Worm (Caenorhabditis elegans) whole organism, late embryonic: ENCODE results near the gene F26D10.13.

Experiments used
- C08G9.2 ChIP-seq: sonication (generic microtip); optimal IDR thresholded peaks from 2 replicates; lab custom pipeline; 2016; ENCODE audit warnings: mild to moderate bottlenecking, missing genetic modification characterization, moderate library complexity, missing compliant biosample characterization
- C38D4.7 ChIP-seq: fragments of 200-800 bp; sonication (Bioruptor generic); optimal IDR thresholded peaks from 2 replicates; lab custom pipeline; 2018; ENCODE audit warnings: mild to moderate bottlenecking, missing genetic modification characterization, moderate library complexity, missing compliant biosample characterization
- F13H6.1 ChIP-seq: sonication (generic microtip); optimal IDR thresholded peaks from 2 replicates; lab custom pipeline; 2016; ENCODE audit warnings: missing genetic modification characterization, missing compliant biosample characterization
- K02D7.2 ChIP-seq: sonication (generic microtip); optimal IDR thresholded peaks from 2 replicates; lab custom pipeline; 2017; ENCODE audit warnings: mild to moderate bottlenecking, missing genetic modification characterization, missing compliant biosample characterization
- Y22D7AL.16 ChIP-seq: sonication (generic microtip); optimal IDR thresholded peaks from 2 replicates; lab custom pipeline; 2016; ENCODE audit warnings: missing genetic modification characterization, missing compliant biosample characterization
- ama-1 ChIP-seq: fragments of 150-350 bp; optimal IDR thresholded peaks from 2 replicates; lab custom pipeline; 2014
- ceh-18 ChIP-seq: sonication (generic microtip); optimal IDR thresholded peaks from 2 replicates; lab custom pipeline; 2016; ENCODE audit warnings: missing genetic modification characterization, missing compliant biosample characterization
- ceh-2 ChIP-seq: sonication (generic microtip); optimal IDR thresholded peaks from 2 replicates; lab custom pipeline; 2016; ENCODE audit warnings: missing genotype, missing genetic modification characterization, missing compliant biosample characterization
- ceh-6 ChIP-seq: fragments of 200-800 bp; sonication (Bioruptor generic); optimal IDR thresholded peaks from 2 replicates; lab custom pipeline; 2018; ENCODE audit warnings: mild to moderate bottlenecking, missing genetic modification characterization, missing compliant biosample characterization
- dve-1 ChIP-seq: sonication (generic microtip); optimal IDR thresholded peaks from 2 replicates; lab custom pipeline; 2017; ENCODE audit warnings: antibody characterized with exemption, mild to moderate bottlenecking, missing genetic modification characterization, missing compliant biosample characterization
- fkh-10 ChIP-seq: fragments of 150-350 bp; optimal IDR thresholded peaks from 2 replicates; lab custom pipeline; 2014; ENCODE audit warnings: missing biosample characterization, missing genetic modification reagents, missing genetic modification characterization
- fkh-6 ChIP-seq: sonication (generic microtip); optimal IDR thresholded peaks from 2 replicates; lab custom pipeline; 2016; ENCODE audit warnings: missing genetic modification characterization, missing compliant biosample characterization
- hlh-13 ChIP-seq: fragments of 200-800 bp; sonication (Bioruptor generic); optimal IDR thresholded peaks from 2 replicates; lab custom pipeline; 2018; ENCODE audit warnings: mild to moderate bottlenecking, missing genetic modification characterization, missing compliant biosample characterization
- hlh-30 ChIP-seq: sonication (generic microtip); optimal IDR thresholded peaks from 2 replicates; lab custom pipeline; 2017; ENCODE audit warnings: antibody characterized with exemption, missing genetic modification characterization, missing compliant biosample characterization; ENCODE audit not compliant: insufficient read depth
- lim-6 ChIP-seq: sonication (generic microtip); optimal IDR thresholded peaks from 2 replicates; lab custom pipeline; 2016; ENCODE audit warnings: missing genetic modification characterization, missing compliant biosample characterization
- lin-11 ChIP-seq: fragments of 200-800 bp; sonication (Bioruptor generic); optimal IDR thresholded peaks from 2 replicates; lab custom pipeline; 2018; ENCODE audit warnings: mild to moderate bottlenecking, missing genetic modification characterization, missing compliant biosample characterization
- nfya-1 ChIP-seq: sonication (generic microtip); optimal IDR thresholded peaks from 2 replicates; lab custom pipeline; 2017; ENCODE audit warnings: missing genetic modification characterization, mild to moderate bottlenecking, missing compliant biosample characterization, antibody characterized with exemption, moderate library complexity
- nhr-232 ChIP-seq: sonication (generic microtip); optimal IDR thresholded peaks from 2 replicates; lab custom pipeline; 2016; ENCODE audit warnings: missing genetic modification characterization, missing compliant biosample characterization
- odd-2 ChIP-seq: sonication (generic microtip); optimal IDR thresholded peaks from 2 replicates; lab custom pipeline; 2017; ENCODE audit warnings: antibody characterized with exemption, mild to moderate bottlenecking, missing genetic modification characterization, missing compliant biosample characterization
- pat-9 ChIP-seq: fragments of 200-800 bp; sonication (Bioruptor generic); optimal IDR thresholded peaks from 2 replicates; lab custom pipeline; 2018; ENCODE audit warnings: mild to moderate bottlenecking, missing genetic modification characterization, moderate library complexity, missing compliant biosample characterization
- pax-1 ChIP-seq: fragments of 150-350 bp; optimal IDR thresholded peaks from 2 replicates; lab custom pipeline; 2014; ENCODE audit warnings: missing biosample characterization, missing genetic modification characterization
- pha-2 ChIP-seq: sonication (generic microtip); optimal IDR thresholded peaks from 2 replicates; lab custom pipeline; 2017; ENCODE audit warnings: mild to moderate bottlenecking, missing genetic modification characterization, missing compliant biosample characterization
- pqm-1 ChIP-seq: sonication (generic microtip); optimal IDR thresholded peaks from 2 replicates; lab custom pipeline; 2016; ENCODE audit warnings: missing genetic modification characterization, missing compliant biosample characterization
- rnt-1 ChIP-seq: sonication (generic microtip); optimal IDR thresholded peaks from 2 replicates; lab custom pipeline; 2016; ENCODE audit warnings: missing genetic modification characterization, missing compliant biosample characterization
- sox-2 ChIP-seq: fragments of 200-800 bp; sonication (Bioruptor generic); IDR thresholded peaks from 2 replicates; pipeline ENCODE4 v1.3.6; 2022; ENCODE audit warnings: missing genetic modification reagents, missing genetic modification characterization, missing compliant biosample characterization
- tbx-2 ChIP-seq: sonication (generic microtip); optimal IDR thresholded peaks from 2 replicates; lab custom pipeline; 2016; ENCODE audit warnings: missing genetic modification characterization, missing compliant biosample characterization
- ttx-3 ChIP-seq: sonication (generic microtip); optimal IDR thresholded peaks from 2 replicates; lab custom pipeline; 2016; ENCODE audit warnings: missing genetic modification reagents, missing genetic modification characterization, missing compliant biosample characterization
- unc-3 ChIP-seq, 2 experiments: fragments of 200-800 bp in 1 of 2; sonication (Bioruptor generic) in 1 of 2; sonication (generic microtip) in 1 of 2; conservative IDR thresholded peaks in 1 of 2; optimal IDR thresholded peaks in 1 of 2; 2 replicates each; pipeline versions ENCODE4 v1.3.6 to Lab custom; 2016 to 2022; ENCODE audit warnings: missing compliant biosample characterization in 2 of 2, missing genetic modification characterization in 2 of 2, missing genetic modification reagents in 1 of 2
- unc-86 ChIP-seq: sonication (generic microtip); optimal IDR thresholded peaks from 2 replicates; lab custom pipeline; 2016; ENCODE audit warnings: missing genetic modification characterization, missing compliant biosample characterization

F26D10.13 gene

ce11 chrIV:17223474-17223873 is 41.1 kb downstream of the F26D10.13 start, which contains the start of gene Y116A8B.4:
Gene Y116A8B.4 (plus strand): TSS chrIV:17223774.
- no peak for TF ChIP-seq dve-1 (tag; lab: Kevin White, UChicago)
- no peak for TF ChIP-seq ttx-3 (tag; lab: Kevin White, UChicago)
- no peak for TF ChIP-seq pat-9 (tag; lab: Kevin White, UChicago)
- no peak for TF ChIP-seq tbx-2 (tag; lab: Kevin White, UChicago)
- TF ChIP-seq hlh-30 (tag; lab: Kevin White, UChicago): no peak
- no peak for TF ChIP-seq Y22D7AL.16 (tag; lab: Kevin White, UChicago)
- no peak for TF ChIP-seq ceh-2 (tag; lab: Kevin White, UChicago)
- no peak for TF ChIP-seq fkh-10 (GFP tag; lab: Kevin White, UChicago)
- TF ChIP-seq nhr-232 (tag; lab: Kevin White, UChicago): no peak
- no peak for TF ChIP-seq hlh-13 (GFP tag; lab: Kevin White, UChicago)
- no peak for TF ChIP-seq lim-6 (tag; lab: Kevin White, UChicago)
- no peak for TF ChIP-seq C08G9.2 (tag; lab: Kevin White, UChicago)
- TF ChIP-seq F13H6.1 (tag; lab: Kevin White, UChicago): no peak
- TF ChIP-seq rnt-1 (tag; lab: Kevin White, UChicago): no peak
- no peak for TF ChIP-seq sox-2 (GFP tag; lab: Robert Waterston, UW)
- TF ChIP-seq K02D7.2: no peak
- no peak for TF ChIP-seq ceh-18 (tag; lab: Kevin White, UChicago)
- no peak for TF ChIP-seq nfya-1 (tag; lab: Kevin White, UChicago)
- no peak for TF ChIP-seq unc-3 (GFP tag; conservative IDR thresholded peaks at IDR 0.05; lab: Robert Waterston, UW)
- no peak for TF ChIP-seq unc-3 (tag; optimal IDR thresholded peaks at IDR 0.05; lab: Kevin White, UChicago)

- TF ChIP-seq pha-2 (no peak), hlh-30 (tag; lab: Kevin White, UChicago) (no peak), ceh-2 (tag; lab: Kevin White, UChicago) (no peak), lin-11 (tag; lab: Kevin White, UChicago) (no peak), odd-2 (tag; lab: Kevin White, UChicago) (no peak), fkh-6 (no peak), tbx-2 (tag; lab: Kevin White, UChicago) (no peak), ama-1 (lab: Kevin White, UChicago) (no peak), ceh-6 (GFP tag; lab: Kevin White, UChicago) (no peak), Y22D7AL.16 (tag; lab: Kevin White, UChicago) (no peak), sox-2 (GFP tag; lab: Robert Waterston, UW) (no peak)
Observed at ce11 chrIV:17216048-17216447, 48.6 kb downstream of the F26D10.13 start, which contains the start of gene Y116A8B.1. Gene Y116A8B.1 (plus strand): TSS chrIV:17216348.

- no peak for TF ChIP-seq pat-9 (tag; lab: Kevin White, UChicago)
- no peak for TF ChIP-seq C38D4.7 (GFP tag; lab: Kevin White, UChicago)
- no peak for TF ChIP-seq lin-11 (tag; lab: Kevin White, UChicago)
- TF ChIP-seq nfya-1 (tag; lab: Kevin White, UChicago): peak; percentile 73
- no peak for TF ChIP-seq K02D7.2
- no peak for TF ChIP-seq unc-86 (tag; lab: Kevin White, UChicago)
- TF ChIP-seq pqm-1 (tag; lab: Kevin White, UChicago): no peak
- TF ChIP-seq ceh-18 (tag; lab: Kevin White, UChicago): no peak
- TF ChIP-seq pax-1 (tag; lab: Kevin White, UChicago): no peak
Observed at ce11 chrIV:17215070-17215469, 49.5 kb downstream of the F26D10.13 start.
